Fruit fly (Drosophila melanogaster): ENCODE measurements around the gene TwdlS.

DNA sequence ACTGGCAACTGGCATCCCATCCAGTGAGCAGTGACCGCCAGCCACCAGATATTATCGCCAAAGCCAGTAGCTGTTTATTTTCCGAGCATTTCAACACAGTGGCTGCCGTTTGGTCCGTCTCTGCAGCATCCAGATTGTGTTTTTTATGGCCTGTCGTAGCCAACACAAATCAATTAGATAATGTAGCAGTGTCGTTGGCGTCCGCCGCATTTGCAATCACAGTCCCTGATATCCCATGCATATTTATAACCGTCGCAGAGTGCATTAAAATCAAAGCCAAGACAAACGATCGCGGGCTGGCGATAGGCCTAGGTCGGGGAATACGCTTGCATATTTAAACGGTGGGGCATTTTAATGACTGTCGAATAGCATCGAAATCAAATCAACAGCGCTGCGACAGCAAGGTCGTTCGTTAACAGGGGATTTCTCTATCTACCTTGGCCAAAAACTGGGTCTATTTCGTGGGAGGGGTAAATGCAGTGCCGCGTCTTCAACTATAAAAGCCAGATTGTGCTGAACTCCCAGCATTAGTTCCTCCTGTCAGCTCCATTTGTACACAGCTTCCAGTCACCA lies 3.1 kb downstream of the TwdlS start, which contains the start of gene TwdlD:
- no peak for TF ChIP-seq fd96Ca (GFP tag; IDR thresholded peaks at IDR 0.05)
- no peak for TF ChIP-seq EcR (GFP tag; optimal IDR thresholded peaks at IDR 0.05)
